Worm (Caenorhabditis elegans) whole organism, dauer: Measurements from ENCODE around the gene faxc-2.

Experiments used
- unc-62 ChIP-seq: sonication (generic microtip); optimal IDR thresholded peaks from 2 replicates; lab custom pipeline; 2017; ENCODE audit warnings: missing biosample characterization, missing genetic modification reagents, missing genetic modification characterization

The faxc-2 gene

ce11 chrII:13334966-13335698 lies 26.0 kb downstream of the faxc-2 start:
- TF ChIP-seq unc-62 (GFP tag; lab: Kevin White, UChicago), result no peak

DNA sequence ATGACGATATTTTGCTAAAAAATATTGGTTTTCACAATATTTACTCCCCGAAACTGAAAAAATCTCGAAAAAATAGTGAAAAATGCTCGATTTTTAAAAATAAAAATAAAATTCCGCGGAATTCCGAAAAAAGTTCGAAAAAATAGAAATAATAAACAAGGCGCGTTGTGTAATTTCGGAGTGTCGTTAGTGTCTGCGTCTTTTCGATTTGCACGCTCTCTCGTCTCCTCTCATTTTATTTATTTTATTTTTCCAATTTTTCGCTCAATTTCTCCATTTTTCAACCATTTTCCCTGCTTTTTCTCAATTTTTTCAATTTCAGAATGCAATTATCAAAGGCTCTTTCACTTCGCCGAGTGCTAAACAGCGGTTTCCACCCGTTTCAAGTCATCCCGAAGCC lies 28.9 kb downstream of the faxc-2 start, which contains the start of gene mrpl-20:
TSS of gene mrpl-20 (plus strand) at position 323 of the 400 bp plus-strand sequence.
- no peak for TF ChIP-seq unc-62 (GFP tag; lab: Kevin White, UChicago)

- TF ChIP-seq unc-62 (GFP tag; lab: Kevin White, UChicago), result no peak
Measured at ce11 chrII:13339984-13340383, 30.9 kb downstream of the faxc-2 start.

DNA sequence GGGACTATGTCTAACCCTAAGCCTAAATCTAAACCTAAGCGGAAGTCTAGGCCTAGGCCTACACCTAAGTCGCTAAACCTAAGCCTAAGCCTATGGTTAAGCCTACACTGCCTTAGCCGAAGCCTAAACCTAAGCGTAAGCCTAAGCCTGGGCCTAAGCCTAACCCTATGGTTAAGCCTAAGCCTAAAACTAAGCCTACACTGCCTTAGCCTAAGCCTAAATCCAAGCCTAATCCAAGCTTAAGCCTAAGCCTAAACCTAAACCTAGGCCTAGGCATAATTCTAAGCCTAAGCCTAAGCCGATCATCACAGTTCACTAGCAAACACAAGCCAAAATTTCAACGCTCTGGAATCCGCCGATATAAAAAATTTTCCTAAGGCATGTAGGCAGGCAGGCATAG lies 32.2 kb downstream of the faxc-2 start:
- TF ChIP-seq unc-62 (GFP tag; lab: Kevin White, UChicago), result no peak

DNA sequence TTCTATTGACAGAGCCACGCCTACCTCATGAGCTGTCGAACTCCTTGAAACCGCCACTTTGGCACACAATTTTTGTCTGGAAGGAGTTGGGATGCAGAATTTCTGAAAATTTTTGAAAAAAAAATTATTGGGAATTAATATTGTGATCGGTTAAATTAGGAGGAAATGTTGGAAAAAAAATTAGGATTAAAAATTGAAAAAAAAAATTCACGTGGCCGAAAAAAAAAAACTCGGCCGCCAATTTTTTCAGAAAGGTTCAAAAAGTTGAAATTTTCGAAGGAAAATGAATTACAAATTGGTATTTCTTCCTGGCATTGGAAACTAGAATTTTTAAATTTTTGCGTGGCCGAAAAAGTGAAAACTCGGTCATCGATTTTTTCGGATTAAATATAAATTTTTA lies 47.0 kb downstream of the faxc-2 start, which contains the start of gene dmsr-3:
TSS of gene dmsr-3 (minus strand) at position 101 of the 400 bp plus-strand sequence.
- TF ChIP-seq unc-62 (GFP tag; lab: Kevin White, UChicago), result no peak
